Fruit fly (Drosophila melanogaster): ENCODE measurements around the gene Rsph9.

Gene Rsph9

DNA sequence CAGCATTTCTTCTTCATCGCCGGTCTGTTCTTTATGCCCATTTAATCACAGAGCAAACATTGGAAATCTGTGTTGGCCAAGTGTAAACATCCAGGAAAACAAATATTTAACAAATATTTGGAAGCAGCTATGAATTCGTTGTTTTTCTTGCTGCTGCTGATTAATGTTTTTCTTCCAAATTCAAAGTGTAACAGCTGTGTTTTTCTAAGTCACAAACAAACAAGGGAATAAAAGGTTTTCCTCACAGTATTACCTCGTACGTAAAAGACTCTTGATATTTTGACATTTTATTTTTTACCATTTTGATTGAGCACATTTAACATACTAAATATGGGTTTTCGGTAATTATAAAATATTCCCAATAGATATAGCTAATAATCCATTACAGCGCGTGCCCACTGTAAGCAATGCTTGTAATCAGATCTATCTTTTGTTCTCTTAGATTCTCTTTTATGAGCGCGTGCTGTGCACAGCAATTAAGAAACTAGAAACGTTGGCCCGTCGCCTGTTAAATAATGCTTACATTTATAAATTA is 33.6 kb downstream of the Rsph9 start (continued):
- TF ChIP-seq Neu2 (GFP tag; optimal IDR thresholded peaks at IDR 0.05; ENCODE audit: borderline replicate concordance) = peak; percentile 97
- peak; percentile 94 for TF ChIP-seq CG3847 (GFP tag; IDR thresholded peaks at IDR 0.05)
- TF ChIP-seq az2 (GFP tag; optimal IDR thresholded peaks at IDR 0.05) = peak; percentile 94
- TF ChIP-seq ac (GFP tag; optimal IDR thresholded peaks at IDR 0.05) = peak; percentile 64
- peak; percentile 92 for TF ChIP-seq esg (GFP tag; conservative IDR thresholded peaks at IDR 0.05)
- peak; percentile 93 for TF ChIP-seq CG1602 (GFP tag; optimal IDR thresholded peaks at IDR 0.05)
- peak; percentile 99 for TF ChIP-seq lab (GFP tag; optimal IDR thresholded peaks at IDR 0.05)
- peak; percentile 93 for TF ChIP-seq lilli (GFP tag; optimal IDR thresholded peaks at IDR 0.05)
- no peak for TF ChIP-seq ato (GFP tag; IDR thresholded peaks at IDR 0.05; ENCODE audit: partially characterized antibody)
- TF ChIP-seq CG8478 (optimal IDR thresholded peaks at IDR 0.05) = no peak
- TF ChIP-seq CG8290 (GFP tag; optimal IDR thresholded peaks at IDR 0.05) = peak; percentile 99
- peak; percentile 90 to 97 for TF ChIP-seq CG8290 (tag; optimal IDR thresholded peaks at IDR 0.05)
- TF ChIP-seq scrt (GFP tag; optimal IDR thresholded peaks at IDR 0.05) = peak; percentile 90
- TF ChIP-seq CG9215 (GFP tag; IDR thresholded peaks at IDR 0.05) = peak; percentile 84
- peak; percentile 99 for TF ChIP-seq MTF-1 (GFP tag; optimal IDR thresholded peaks at IDR 0.05; ENCODE audit: borderline replicate concordance)
- peak; percentile 91 for TF ChIP-seq CG3407 (GFP tag; optimal IDR thresholded peaks at IDR 0.05)
- TF ChIP-seq mam (GFP tag; optimal IDR thresholded peaks at IDR 0.05) = peak; percentile 91
- TF ChIP-seq fd102C (GFP tag; optimal IDR thresholded peaks at IDR 0.05) = peak; percentile 97
- peak; percentile 100 for TF ChIP-seq CG15696 (tag; optimal IDR thresholded peaks at IDR 0.05)
- peak; percentile 97 for TF ChIP-seq Ets65A (GFP tag)
- peak; percentile 96 for TF ChIP-seq CG13123 (GFP tag; optimal IDR thresholded peaks at IDR 0.05)
- no peak for TF ChIP-seq zen2 (GFP tag; IDR thresholded peaks at IDR 0.05; ENCODE audit: partially characterized antibody)
- peak; percentile 98 for TF ChIP-seq sqz (GFP tag; optimal IDR thresholded peaks at IDR 0.05)
- TF ChIP-seq Gug (GFP tag; IDR thresholded peaks at IDR 0.05) = peak; percentile 87
- TF ChIP-seq Med (GFP tag) = peak; percentile 100
- TF ChIP-seq run (tag; optimal IDR thresholded peaks at IDR 0.05) = peak; percentile 90
- peak; percentile 95 for TF ChIP-seq CG13624 (GFP tag; optimal IDR thresholded peaks at IDR 0.05)
- TF ChIP-seq hb (GFP tag; IDR thresholded peaks at IDR 0.05; ENCODE audit: partially characterized antibody) = no peak
- peak; percentile 70; the same call in 1 of the 2 replicates for TF ChIP-seq MBD-R2 (GFP tag; IDR thresholded peaks at IDR 0.05)
- TF ChIP-seq sens (GFP tag) = peak; percentile 100
- TF ChIP-seq yki (optimal IDR thresholded peaks at IDR 0.05) = no peak
- TF ChIP-seq CG11560 (tag; IDR thresholded peaks at IDR 0.05) = peak; percentile 83
- TF ChIP-seq H2.0 (GFP tag; IDR thresholded peaks at IDR 0.05) = peak; percentile 95
- peak; percentile 93 for TF ChIP-seq CG33557 (GFP tag; optimal IDR thresholded peaks at IDR 0.05)
- TF ChIP-seq her (GFP tag; optimal IDR thresholded peaks at IDR 0.05) = peak; percentile 95
- TF ChIP-seq danr (GFP tag; IDR thresholded peaks at IDR 0.05) = peak; percentile 88
- TF ChIP-seq CG5953 (GFP tag; IDR thresholded peaks at IDR 0.05) = peak; percentile 80
- peak; percentile 78 for TF ChIP-seq CG3163 (GFP tag; optimal IDR thresholded peaks at IDR 0.05)
- TF ChIP-seq maf-S (GFP tag; optimal IDR thresholded peaks at IDR 0.05) = peak; percentile 93
- peak; percentile 80 for TF ChIP-seq sens-2 (GFP tag; IDR thresholded peaks at IDR 0.05)
- peak; percentile 96 for TF ChIP-seq CG18476 (GFP tag; optimal IDR thresholded peaks at IDR 0.05)
- peak; percentile 92 for TF ChIP-seq HLH3B (GFP tag; IDR thresholded peaks at IDR 0.05)
- TF ChIP-seq gem (tag; optimal IDR thresholded peaks at IDR 0.05) = peak; percentile 97
- TF ChIP-seq CG11695 (GFP tag; IDR thresholded peaks at IDR 0.05) = peak; percentile 94
- TF ChIP-seq CG12071 (GFP tag; optimal IDR thresholded peaks at IDR 0.05) = peak; percentile 98
- TF ChIP-seq gfzf (GFP tag; optimal IDR thresholded peaks at IDR 0.05) = peak; percentile 37
- TF ChIP-seq CHES-1-like (GFP tag; optimal IDR thresholded peaks at IDR 0.05) = peak; percentile 92
- TF ChIP-seq sc (optimal IDR thresholded peaks at IDR 0.05) = no peak
- peak; percentile 87 for TF ChIP-seq sc (GFP tag; optimal IDR thresholded peaks at IDR 0.05)
- peak; percentile 95 for TF ChIP-seq CG8924 (tag; optimal IDR thresholded peaks at IDR 0.05)
- TF ChIP-seq dan (GFP tag; IDR thresholded peaks at IDR 0.05) = no peak; the same call in 1 of the 2 replicates
- TF ChIP-seq z (GFP tag; IDR thresholded peaks at IDR 0.05) = peak; percentile 85
